Fruit fly (Drosophila melanogaster): ENCODE results near the gene brat.

The brat gene

dm6 chr2L:19163143-19163974, 29.7 kb downstream of the brat start:
- TF ChIP-seq CG14711 (tag; optimal IDR thresholded peaks at IDR 0.05) (no peak), Crg-1 (GFP tag; optimal IDR thresholded peaks at IDR 0.05) (no peak), CG7045 (GFP tag; optimal IDR thresholded peaks at IDR 0.05) (no peak), CG33017 (tag; optimal IDR thresholded peaks at IDR 0.05) (no peak)

- TF ChIP-seq CG7045 (GFP tag; optimal IDR thresholded peaks at IDR 0.05) = no peak
- no peak for TF ChIP-seq CG14711 (tag; optimal IDR thresholded peaks at IDR 0.05)
- TF ChIP-seq ovo (GFP tag; optimal IDR thresholded peaks at IDR 0.05) = no peak
- TF ChIP-seq CG33017 (tag; optimal IDR thresholded peaks at IDR 0.05) = no peak
- no peak for TF ChIP-seq Hr96 (GFP tag; optimal IDR thresholded peaks at IDR 0.05)
- no peak for TF ChIP-seq pad (GFP tag; optimal IDR thresholded peaks at IDR 0.05)
- TF ChIP-seq tj (GFP tag; optimal IDR thresholded peaks at IDR 0.05) = no peak
Observed at dm6 chr2L:19163975-19164371, 30.4 kb downstream of the brat start.

dm6 chr2L:19164933-19165813, 31.6 kb downstream of the brat start:
- TF ChIP-seq Mnt (GFP tag; optimal IDR thresholded peaks at IDR 0.05) = peak; percentile 37
- peak; percentile 35 for TF ChIP-seq Crg-1 (GFP tag; optimal IDR thresholded peaks at IDR 0.05)
- peak; percentile 85 for TF ChIP-seq bab1 (GFP tag; optimal IDR thresholded peaks at IDR 0.05)
- TF ChIP-seq ovo (GFP tag; optimal IDR thresholded peaks at IDR 0.05) = no peak
- peak; percentile 86 for TF ChIP-seq Clk (GFP tag; optimal IDR thresholded peaks at IDR 0.05)
- peak; percentile 86 for TF ChIP-seq toe (GFP tag; optimal IDR thresholded peaks at IDR 0.05)
- peak; percentile 81 for TF ChIP-seq CG5204 (GFP tag; optimal IDR thresholded peaks at IDR 0.05)
- TF ChIP-seq kay (GFP tag; ENCODE audit: borderline replicate concordance) = no peak
- TF ChIP-seq cic (GFP tag; optimal IDR thresholded peaks at IDR 0.05) = peak; percentile 37
- TF ChIP-seq Hr96 (GFP tag; optimal IDR thresholded peaks at IDR 0.05) = peak; percentile 84
- peak; percentile 30 for TF ChIP-seq CG1620 (GFP tag; optimal IDR thresholded peaks at IDR 0.05)
- TF ChIP-seq CG33017 (tag; optimal IDR thresholded peaks at IDR 0.05) = peak; percentile 91
- TF ChIP-seq CG14711 (tag; optimal IDR thresholded peaks at IDR 0.05) = peak; percentile 87
- TF ChIP-seq CG11617 (GFP tag; optimal IDR thresholded peaks at IDR 0.05) = peak; percentile 67
- no peak for TF ChIP-seq cnc (optimal IDR thresholded peaks at IDR 0.05)
- peak; percentile 52 for TF ChIP-seq pad (GFP tag; optimal IDR thresholded peaks at IDR 0.05)
- TF ChIP-seq CG12768 (GFP tag; optimal IDR thresholded peaks at IDR 0.05) = peak; percentile 92
- TF ChIP-seq tj (GFP tag; optimal IDR thresholded peaks at IDR 0.05) = peak; percentile 59
- peak; percentile 90 for TF ChIP-seq CG7045 (GFP tag; optimal IDR thresholded peaks at IDR 0.05)
- TF ChIP-seq CG7101 (tag; optimal IDR thresholded peaks at IDR 0.05) = peak; percentile 85

DNA sequence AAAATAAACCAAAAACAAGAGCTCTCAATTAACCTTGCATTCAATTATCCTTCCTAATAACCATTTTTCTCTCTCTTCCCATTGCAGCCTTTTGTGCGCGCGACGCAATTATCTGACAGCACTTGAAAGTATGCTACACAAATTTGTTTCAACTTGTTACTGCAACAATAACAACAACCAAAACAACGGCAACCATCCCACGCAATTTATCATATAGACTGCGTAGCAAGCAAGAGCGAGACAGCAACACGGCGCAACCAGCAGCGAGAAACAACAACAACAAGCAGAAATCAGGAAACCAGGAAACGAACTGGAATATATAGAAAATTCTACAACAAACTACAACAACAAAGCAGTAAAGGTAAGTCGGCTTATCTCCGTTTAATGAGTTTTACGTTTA, 32.4 kb downstream of the brat start:
- TF ChIP-seq pad (GFP tag; optimal IDR thresholded peaks at IDR 0.05) (peak; percentile 48), CG12768 (GFP tag; optimal IDR thresholded peaks at IDR 0.05) (no peak), bab1 (GFP tag; optimal IDR thresholded peaks at IDR 0.05) (peak; percentile 54)

- TF ChIP-seq ovo (GFP tag; optimal IDR thresholded peaks at IDR 0.05) (no peak), toe (GFP tag; optimal IDR thresholded peaks at IDR 0.05) (no peak), CG7045 (GFP tag; optimal IDR thresholded peaks at IDR 0.05) (no peak), Crg-1 (GFP tag; optimal IDR thresholded peaks at IDR 0.05) (no peak), bab1 (GFP tag; optimal IDR thresholded peaks at IDR 0.05) (no peak), CG7101 (tag; optimal IDR thresholded peaks at IDR 0.05) (no peak), pad (GFP tag; optimal IDR thresholded peaks at IDR 0.05) (no peak), CG11617 (GFP tag; optimal IDR thresholded peaks at IDR 0.05) (no peak), kay (GFP tag; ENCODE audit: borderline replicate concordance) (no peak), CG5204 (GFP tag; optimal IDR thresholded peaks at IDR 0.05) (no peak), tj (GFP tag; optimal IDR thresholded peaks at IDR 0.05) (no peak)
Observed at dm6 chr2L:19167135-19167681, 33.6 kb downstream of the brat start.

DNA sequence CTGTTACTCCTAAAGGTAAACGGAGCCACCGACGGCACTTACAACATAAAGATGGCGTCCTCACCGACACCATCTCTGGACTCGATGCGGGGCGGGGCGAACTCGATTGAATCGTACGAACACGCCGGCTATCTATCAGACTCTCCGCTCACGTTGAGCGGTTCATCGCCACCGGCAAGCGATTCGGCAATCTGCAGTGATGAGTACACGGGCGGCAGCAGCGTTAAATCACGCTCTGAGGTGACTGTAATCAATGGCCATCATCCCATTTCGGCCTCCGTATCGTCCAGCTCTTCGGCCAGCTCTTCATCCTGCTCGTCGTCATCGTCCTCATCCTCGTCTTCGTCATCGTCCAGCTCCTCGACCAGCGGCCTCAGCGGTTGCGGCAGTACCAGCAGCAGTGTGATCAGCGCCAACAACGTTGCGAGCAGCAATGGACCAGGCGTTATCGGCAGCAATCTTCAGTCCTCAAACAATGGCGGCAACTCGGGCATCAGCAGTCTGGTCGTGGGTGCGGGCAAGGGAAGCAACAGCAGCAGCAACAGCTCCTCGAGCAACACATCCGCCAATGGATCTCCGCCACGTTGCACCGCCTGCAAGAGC, 34.6 kb downstream of the brat start:
- TF ChIP-seq CG11617 (GFP tag; optimal IDR thresholded peaks at IDR 0.05) (no peak), Crg-1 (GFP tag; optimal IDR thresholded peaks at IDR 0.05) (no peak), Mnt (GFP tag; optimal IDR thresholded peaks at IDR 0.05) (no peak), Clk (GFP tag; optimal IDR thresholded peaks at IDR 0.05) (no peak), toe (GFP tag; optimal IDR thresholded peaks at IDR 0.05) (no peak)

All from whole organism, adult.